Fruit fly (Drosophila melanogaster) Kc167 (cell line): ENCODE measurements around the gene CG31122.

ENCODE experiments used
- Myc ChIP-seq: fragments of >200 bp; optimal IDR thresholded peaks from 2 replicates; lab custom pipeline; 2017; ENCODE audit warnings: missing external identifiers
- Sin3A ChIP-seq: fragments of >200 bp; optimal IDR thresholded peaks from 2 replicates; lab custom pipeline; 2018; ENCODE audit warnings: missing external identifiers
- h ChIP-seq: fragments of >200 bp; optimal IDR thresholded peaks from 3 replicates; lab custom pipeline; 2018; ENCODE audit warnings: missing external identifiers
- psq ChIP-seq: fragments of >200 bp; optimal IDR thresholded peaks from 2 replicates; lab custom pipeline; 2017; ENCODE audit warnings: missing external identifiers

DNA sequence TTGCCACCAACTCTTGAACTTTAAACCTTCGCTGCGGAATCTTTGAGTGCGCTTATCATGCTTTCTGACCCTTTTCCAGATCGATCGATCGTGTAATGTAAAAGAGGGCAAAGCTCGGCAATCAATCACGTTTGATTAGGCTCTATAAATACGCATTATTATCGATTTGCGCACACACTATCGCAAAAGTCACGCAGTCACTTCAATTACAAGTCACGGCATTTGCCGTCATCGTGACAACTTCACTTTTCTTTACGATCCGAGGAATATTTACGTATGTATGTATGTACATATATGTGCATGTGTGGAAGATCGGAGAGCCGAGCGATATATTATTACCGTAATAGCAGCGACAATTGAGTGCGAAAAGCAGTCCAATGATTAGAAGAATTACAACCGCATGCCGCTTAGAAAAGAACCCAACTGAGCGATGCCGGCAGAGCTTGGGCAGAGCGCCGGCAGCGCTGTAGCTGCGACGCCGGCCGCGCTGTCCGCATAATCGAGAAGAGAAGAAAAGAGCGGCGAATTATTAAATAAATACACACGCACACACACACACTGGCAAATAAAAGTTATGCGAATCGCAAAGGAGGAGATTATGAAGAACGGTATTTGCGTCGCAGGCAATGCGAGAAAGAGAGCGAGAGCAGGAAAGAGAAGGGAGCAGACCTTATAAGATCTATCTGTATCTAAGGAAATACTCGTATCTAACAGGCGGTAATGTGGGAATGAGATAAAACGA lies 37.4 kb upstream of the CG31122 start:
- no peak for TF ChIP-seq psq (lab: Kevin White, UChicago)
- TF ChIP-seq h (lab: Kevin White, UChicago), result no peak
- TF ChIP-seq Myc (lab: Kevin White, UChicago), result no peak
- no peak for TF ChIP-seq Sin3A (lab: Kevin White, UChicago)
